Worm (Caenorhabditis elegans) whole organism, early embryonic: Measurements from ENCODE around the gene str-48.

ENCODE experiments used
- B0310.2 ChIP-seq: sonication (generic microtip); optimal IDR thresholded peaks from 2 replicates; lab custom pipeline; 2016; ENCODE audit warnings: mild to moderate bottlenecking, missing genetic modification characterization, missing compliant biosample characterization
- F13C5.2 ChIP-seq: sonication (generic microtip); optimal IDR thresholded peaks from 2 replicates; lab custom pipeline; 2017; ENCODE audit warnings: mild to moderate bottlenecking, missing genetic modification characterization, inconsistent platforms, missing compliant biosample characterization
- aly-1 ChIP-seq: sonication (generic microtip); optimal IDR thresholded peaks from 2 replicates; lab custom pipeline; 2016; ENCODE audit warnings: missing genetic modification characterization, missing compliant biosample characterization
- ama-1 ChIP-seq: fragments of 150-350 bp; optimal IDR thresholded peaks from 2 replicates; lab custom pipeline; 2014
- ceh-13 ChIP-seq: fragments of 200-800 bp; sonication (Bioruptor generic); optimal IDR thresholded peaks from 2 replicates; lab custom pipeline; 2018; ENCODE audit warnings: mild to moderate bottlenecking, missing genetic modification characterization, missing compliant biosample characterization
- ceh-36 ChIP-seq: sonication (generic microtip); optimal IDR thresholded peaks from 2 replicates; lab custom pipeline; 2016; ENCODE audit warnings: missing genetic modification characterization, inconsistent platforms, missing compliant biosample characterization
- ets-7 ChIP-seq: sonication (generic microtip); optimal IDR thresholded peaks from 2 replicates; lab custom pipeline; 2016; ENCODE audit warnings: missing genotype, missing genetic modification characterization, missing compliant biosample characterization
- flt-1 ChIP-seq: fragments of 200-800 bp; sonication (Bioruptor generic); IDR thresholded peaks from 2 replicates; pipeline ENCODE4 v1.3.6; 2022; ENCODE audit warnings: missing genetic modification characterization, missing compliant biosample characterization
- hmbx-1 ChIP-seq: sonication (generic microtip); optimal IDR thresholded peaks from 2 replicates; lab custom pipeline; 2016; ENCODE audit warnings: mild to moderate bottlenecking, missing genetic modification characterization, missing compliant biosample characterization
- hmg-4 ChIP-seq: fragments of 200-800 bp; sonication (Bioruptor generic); optimal IDR thresholded peaks from 2 replicates; lab custom pipeline; 2018; ENCODE audit warnings: mild to moderate bottlenecking, missing genetic modification characterization, missing compliant biosample characterization
- hnd-1 ChIP-seq: sonication (generic microtip); optimal IDR thresholded peaks from 2 replicates; lab custom pipeline; 2016; ENCODE audit warnings: missing genetic modification characterization, missing compliant biosample characterization
- pes-1 ChIP-seq: fragments of 200-800 bp; sonication (Bioruptor generic); IDR thresholded peaks from 2 replicates; pipeline ENCODE4 v1.3.6; 2022; ENCODE audit warnings: missing genetic modification reagents, missing genetic modification characterization, missing compliant biosample characterization
- scrt-1 ChIP-seq: fragments of 200-800 bp; sonication (Bioruptor generic); IDR thresholded peaks from 2 replicates; pipeline ENCODE4 v1.3.6; 2022; ENCODE audit warnings: missing genetic modification characterization, missing compliant biosample characterization
- sea-1 ChIP-seq: fragments of 200-800 bp; sonication (Bioruptor generic); conservative IDR thresholded peaks from 2 replicates; pipeline ENCODE4 v1.3.6; 2022; ENCODE audit warnings: missing genetic modification characterization, missing compliant biosample characterization
- tbx-11 ChIP-seq: fragments of 200-800 bp; sonication (Bioruptor generic); IDR thresholded peaks from 2 replicates; pipeline ENCODE4 v1.3.6; 2022; ENCODE audit warnings: missing genetic modification characterization, missing compliant biosample characterization
- tbx-37 ChIP-seq: fragments of 200-800 bp; sonication (Bioruptor generic); conservative IDR thresholded peaks from 2 replicates; pipeline ENCODE4 v1.3.6; 2022; ENCODE audit warnings: missing genetic modification reagents, missing genetic modification characterization, missing compliant biosample characterization
- tra-4 ChIP-seq: sonication (generic microtip); optimal IDR thresholded peaks from 2 replicates; lab custom pipeline; 2017; ENCODE audit warnings: missing genetic modification characterization, missing compliant biosample characterization

Gene str-48

DNA sequence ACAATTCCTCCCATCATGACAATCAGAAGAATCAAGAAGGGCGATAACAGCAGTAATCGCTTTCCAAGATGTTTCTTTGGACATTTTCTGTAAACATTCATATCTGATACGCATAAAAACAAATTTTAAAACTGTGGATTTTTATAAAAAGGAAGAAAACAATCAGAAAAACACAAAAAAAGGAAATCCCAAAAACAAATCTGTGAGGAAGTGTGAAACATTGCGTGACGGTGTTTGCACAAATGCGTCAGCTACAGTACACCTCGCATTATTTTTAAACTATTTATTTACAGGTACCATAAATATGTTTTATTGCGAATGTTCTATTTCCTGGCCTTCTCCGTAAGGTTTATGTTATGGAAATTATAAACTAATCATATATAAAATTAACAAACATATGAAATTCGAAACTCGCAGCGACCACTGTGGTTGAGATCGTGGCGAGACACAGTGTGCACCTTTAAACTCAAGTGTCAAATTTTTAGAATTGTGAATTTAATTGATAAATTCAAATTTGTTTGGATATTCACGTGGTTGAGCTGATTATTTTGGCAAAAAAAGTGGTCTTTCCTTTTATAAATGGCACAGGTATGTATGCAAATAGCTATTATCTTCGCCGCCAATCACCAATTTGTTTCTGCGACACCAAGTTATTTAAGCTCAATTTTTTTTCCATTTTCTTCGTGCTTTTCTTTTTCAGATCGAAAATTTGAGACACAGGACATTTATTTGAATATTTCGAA lies at the start of gene str-48, which contains the start of gene C34D4.10:
str-48 (plus strand) TSS at position 693 of the 743 bp plus-strand sequence.
C34D4.10 (minus strand) TSS at position 101 of the 743 bp plus-strand sequence.
- TF ChIP-seq tbx-37 (GFP tag; lab: Robert Waterston, UW) (no peak), scrt-1 (GFP tag; lab: Robert Waterston, UW) (no peak), aly-1 (tag; lab: Kevin White, UChicago) (no peak), B0310.2 (tag; lab: Kevin White, UChicago) (no peak), sea-1 (GFP tag; lab: Robert Waterston, UW) (no peak), pes-1 (GFP tag; lab: Robert Waterston, UW) (no peak), ama-1 (lab: Kevin White, UChicago) (no peak), ceh-36 (tag; lab: Kevin White, UChicago) (no peak), tbx-11 (no peak), hnd-1 (tag; lab: Kevin White, UChicago) (no peak), F13C5.2 (tag; lab: Kevin White, UChicago) (no peak), tra-4 (no peak), flt-1 (no peak), ets-7 (tag; lab: Kevin White, UChicago) (no peak), ceh-13 (GFP tag; lab: Kevin White, UChicago) (no peak), hmg-4 (no peak)

DNA sequence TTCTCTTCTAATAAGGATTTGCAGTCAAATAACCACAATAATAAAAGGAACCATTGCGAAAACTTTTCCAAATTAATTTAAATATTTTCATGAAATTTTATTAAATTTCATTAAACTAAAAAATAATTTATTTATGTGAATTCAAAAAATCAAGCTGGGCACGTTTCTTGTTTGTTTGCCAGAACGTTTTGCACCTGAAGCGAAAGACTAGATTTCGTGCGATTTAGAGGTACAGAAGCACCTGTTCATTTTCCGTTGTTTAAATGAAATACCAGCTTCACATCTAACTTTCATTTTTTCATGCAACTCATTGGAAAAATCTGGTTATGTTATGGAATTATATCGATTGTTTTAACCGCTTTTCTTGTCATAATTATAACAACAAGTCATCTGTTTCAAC lies 49.7 kb upstream of the str-48 start, which contains the start of gene srg-48:
srg-48 (plus strand) TSS at position 301 of the 400 bp plus-strand sequence.
- no peak for TF ChIP-seq ets-7 (tag; lab: Kevin White, UChicago)
- TF ChIP-seq hmbx-1 (tag; lab: Kevin White, UChicago) = no peak
- no peak for TF ChIP-seq hmg-4
- no peak for TF ChIP-seq F13C5.2 (tag; lab: Kevin White, UChicago)
- TF ChIP-seq ama-1 (lab: Kevin White, UChicago) = no peak
- TF ChIP-seq pes-1 (GFP tag; lab: Robert Waterston, UW) = no peak
- no peak for TF ChIP-seq scrt-1 (GFP tag; lab: Robert Waterston, UW)
- no peak for TF ChIP-seq tbx-37 (GFP tag; lab: Robert Waterston, UW)
- TF ChIP-seq aly-1 (tag; lab: Kevin White, UChicago) = no peak
- TF ChIP-seq ceh-36 (tag; lab: Kevin White, UChicago) = no peak

DNA sequence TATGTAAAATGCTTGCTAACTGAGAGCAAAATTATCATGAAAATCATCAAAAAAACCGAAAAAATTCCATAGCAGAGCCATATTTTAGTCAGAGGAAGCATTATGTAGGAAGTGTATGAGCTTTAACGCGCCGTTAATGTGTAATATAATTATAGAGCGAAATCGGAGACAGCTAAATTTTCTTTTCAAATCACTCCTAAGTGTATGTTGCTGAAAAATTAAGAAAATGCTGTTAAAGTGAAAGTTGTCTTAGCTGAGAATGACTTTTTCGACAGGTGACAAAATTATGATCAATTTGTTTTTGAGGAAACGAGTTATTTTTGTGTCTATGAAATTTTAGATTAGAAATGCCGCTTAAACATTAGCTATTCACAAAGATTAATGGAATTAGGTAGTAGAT lies 46.7 kb upstream of the str-48 start, which contains the start of gene srg-50:
srg-50 (minus strand) TSS at position 101 of the 400 bp plus-strand sequence.
- no peak for TF ChIP-seq hnd-1 (tag; lab: Kevin White, UChicago)
- no peak for TF ChIP-seq ceh-13 (GFP tag; lab: Kevin White, UChicago)
- TF ChIP-seq tbx-11 = no peak
- no peak for TF ChIP-seq B0310.2 (tag; lab: Kevin White, UChicago)
- no peak for TF ChIP-seq pes-1 (GFP tag; lab: Robert Waterston, UW)
- no peak for TF ChIP-seq sea-1 (GFP tag; lab: Robert Waterston, UW)
- no peak for TF ChIP-seq F13C5.2 (tag; lab: Kevin White, UChicago)
- no peak for TF ChIP-seq aly-1 (tag; lab: Kevin White, UChicago)
- TF ChIP-seq ama-1 (lab: Kevin White, UChicago) = no peak
- TF ChIP-seq ceh-36 (tag; lab: Kevin White, UChicago) = no peak
- TF ChIP-seq tbx-37 (GFP tag; lab: Robert Waterston, UW) = no peak
- no peak for TF ChIP-seq hmg-4
- no peak for TF ChIP-seq scrt-1 (GFP tag; lab: Robert Waterston, UW)

DNA sequence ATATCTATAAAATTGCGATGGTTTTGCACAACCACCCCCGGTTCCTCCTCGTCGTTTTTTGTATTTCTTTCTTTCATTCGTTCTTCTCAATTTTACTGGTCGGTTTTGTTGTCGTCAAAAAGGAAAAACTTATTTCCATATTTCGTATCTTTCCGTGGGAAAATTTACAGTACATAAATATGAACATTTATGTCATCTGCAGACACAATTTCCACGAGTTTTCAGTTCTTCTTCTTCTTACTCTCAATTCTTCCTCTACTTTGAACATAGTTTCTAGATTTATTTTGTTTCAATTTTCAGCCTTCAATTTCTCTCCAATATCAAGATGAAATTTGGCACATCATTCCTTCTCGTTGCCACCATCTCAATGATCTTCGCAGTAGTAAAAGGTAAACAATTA lies 40.6 kb upstream of the str-48 start, which contains the start of gene Y43B11AR.1:
Y43B11AR.1 (plus strand) TSS at position 301 of the 400 bp plus-strand sequence.
- TF ChIP-seq B0310.2 (tag; lab: Kevin White, UChicago) (no peak), sea-1 (GFP tag; lab: Robert Waterston, UW) (no peak), hmbx-1 (tag; lab: Kevin White, UChicago) (no peak), scrt-1 (GFP tag; lab: Robert Waterston, UW) (no peak), F13C5.2 (tag; lab: Kevin White, UChicago) (no peak), flt-1 (no peak), tbx-11 (no peak), hnd-1 (tag; lab: Kevin White, UChicago) (no peak), ceh-36 (tag; lab: Kevin White, UChicago) (no peak), ama-1 (lab: Kevin White, UChicago) (no peak), pes-1 (GFP tag; lab: Robert Waterston, UW) (no peak), ceh-13 (GFP tag; lab: Kevin White, UChicago) (no peak), tra-4 (no peak), aly-1 (tag; lab: Kevin White, UChicago) (no peak)

DNA sequence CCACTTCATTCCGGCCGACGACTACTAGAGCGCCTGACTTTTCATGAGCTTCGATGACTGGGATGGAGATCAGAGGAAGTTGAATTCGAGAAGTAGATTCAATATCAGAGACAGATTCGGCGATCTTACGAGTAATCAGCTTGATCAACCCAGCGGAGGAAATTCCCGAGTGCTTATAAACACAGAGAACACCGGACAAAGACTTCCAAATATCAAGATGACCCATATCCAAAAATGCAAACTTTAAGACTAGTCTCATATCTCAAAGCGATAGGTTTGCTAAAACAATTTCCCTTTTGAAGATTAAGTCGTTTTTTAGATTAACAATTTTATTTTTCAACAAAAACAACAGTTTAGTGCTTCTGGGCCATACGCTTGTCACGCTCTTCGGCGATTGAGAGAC lies 38.4 kb upstream of the str-48 start, which contains the start of gene Y43B11AR.3:
Y43B11AR.3 (minus strand) TSS at position 335 of the 403 bp plus-strand sequence.
- no peak for TF ChIP-seq flt-1
- no peak for TF ChIP-seq sea-1 (GFP tag; lab: Robert Waterston, UW)

DNA sequence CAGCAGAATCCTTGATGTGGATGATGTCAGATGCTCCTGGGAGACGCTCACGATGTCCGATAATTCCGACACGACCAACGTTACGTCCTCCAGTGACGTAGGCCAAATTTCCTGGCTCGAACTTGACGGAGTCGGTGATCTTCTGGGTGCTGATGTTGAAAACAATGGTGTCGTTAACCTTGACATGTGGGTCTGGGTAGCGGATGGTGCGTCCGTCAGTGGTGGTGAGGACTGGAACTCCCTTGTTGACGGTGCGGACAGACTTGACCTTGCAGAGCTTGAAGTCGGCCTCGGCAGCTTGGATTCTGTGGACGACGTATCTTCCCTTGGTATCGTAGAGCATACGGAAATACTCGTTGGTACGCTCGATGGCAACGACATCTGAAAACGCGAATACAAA lies 37.8 kb upstream of the str-48 start:
- TF ChIP-seq scrt-1 (GFP tag; lab: Robert Waterston, UW) (no peak), tbx-11 (no peak)

DNA sequence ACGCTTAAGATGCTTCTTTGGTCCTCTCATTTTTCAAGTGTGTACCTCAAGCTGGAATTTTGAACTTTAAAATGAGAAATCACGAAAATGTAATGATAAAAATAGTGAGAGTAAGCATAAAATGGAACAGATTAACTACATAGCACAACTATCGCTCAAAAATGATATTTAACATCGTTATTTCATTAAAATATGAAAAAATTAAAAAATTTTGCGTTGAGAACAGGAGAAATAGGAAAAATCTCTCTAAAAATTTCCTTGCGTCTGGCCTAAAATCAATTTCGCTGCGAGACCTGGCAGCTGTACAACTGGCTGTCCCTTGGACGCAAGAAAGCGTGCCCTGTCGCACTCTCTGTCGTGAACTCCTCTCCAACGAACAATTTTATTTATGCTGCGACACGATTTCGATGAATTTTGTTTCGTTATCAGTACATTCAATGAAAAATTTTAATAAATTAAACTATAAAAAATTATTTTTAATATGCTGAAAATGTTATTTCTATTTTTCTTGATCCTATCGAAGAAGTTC lies 37.1 kb upstream of the str-48 start, which contains the start of gene rps-4:
rps-4 (minus strand) TSS at position 51 of the 529 bp plus-strand sequence.
- no peak for TF ChIP-seq ceh-36 (tag; lab: Kevin White, UChicago)
- no peak for TF ChIP-seq ceh-13 (GFP tag; lab: Kevin White, UChicago)
- TF ChIP-seq pes-1 (GFP tag; lab: Robert Waterston, UW) = no peak
- TF ChIP-seq sea-1 (GFP tag; lab: Robert Waterston, UW) = no peak
- TF ChIP-seq F13C5.2 (tag; lab: Kevin White, UChicago) = peak; percentile 86
- TF ChIP-seq hnd-1 (tag; lab: Kevin White, UChicago) = no peak
- TF ChIP-seq tbx-11 = no peak
- no peak for TF ChIP-seq scrt-1 (GFP tag; lab: Robert Waterston, UW)
- TF ChIP-seq tra-4 = no peak
- no peak for TF ChIP-seq ama-1 (lab: Kevin White, UChicago)
- peak; percentile 36; the same call in 1 of the 2 replicates for TF ChIP-seq tbx-37 (GFP tag; lab: Robert Waterston, UW)
- no peak for TF ChIP-seq flt-1
- no peak for TF ChIP-seq aly-1 (tag; lab: Kevin White, UChicago)
- peak; percentile 14 for TF ChIP-seq hmbx-1 (tag; lab: Kevin White, UChicago)
- no peak for TF ChIP-seq B0310.2 (tag; lab: Kevin White, UChicago)
- TF ChIP-seq hmg-4 = peak; percentile 38
- no peak for TF ChIP-seq ets-7 (tag; lab: Kevin White, UChicago)
